Fruit fly (Drosophila melanogaster) whole organism, embryonic: Measurements from ENCODE around the gene Rpp14b.
A peak's percentile ranks its signal among the peaks of the same experiment; 100 is the strongest.

ENCODE experiments used
- ATbp ChIP-seq: fragments of 200-800 bp; sonication (Bioruptor generic); optimal IDR thresholded peaks from 2 replicates; lab custom pipeline; 2017; ENCODE audit warnings: missing biosample characterization, mild to moderate bottlenecking, missing genetic modification characterization, missing genetic modification reagents
- Antp ChIP-seq: fragments of 200-800 bp; sonication (Bioruptor generic); optimal IDR thresholded peaks from 3 replicates; lab custom pipeline; 2016; ENCODE audit warnings: missing biosample characterization, missing genetic modification characterization
- B-H2 ChIP-seq: fragments of 200-800 bp; sonication (Bioruptor generic); optimal IDR thresholded peaks from 2 replicates; lab custom pipeline; 2018; ENCODE audit warnings: missing biosample characterization, mild to moderate bottlenecking, missing genetic modification characterization
- Bdp1 ChIP-seq: fragments of 200-800 bp; sonication (Bioruptor generic); optimal IDR thresholded peaks from 3 replicates; lab custom pipeline; 2016; ENCODE audit warnings: missing biosample characterization, missing genetic modification characterization
- Bgb ChIP-seq: fragments of 200-800 bp; sonication (Bioruptor generic); IDR thresholded peaks from 2 replicates; pipeline ENCODE4 v1.3.6; 2022; ENCODE audit warnings: missing biosample characterization, missing genetic modification characterization; ENCODE audit not compliant: partially characterized antibody
- Blimp-1 ChIP-seq: fragments of 200-800 bp; sonication (Bioruptor generic); optimal IDR thresholded peaks from 3 replicates; lab custom pipeline; 2018; ENCODE audit warnings: missing biosample characterization, missing genetic modification characterization, mild to moderate bottlenecking, moderate library complexity, missing genetic modification reagents
- CG10366 ChIP-seq: fragments of 200-800 bp; sonication (Bioruptor generic); IDR thresholded peaks from 2 replicates; pipeline ENCODE4 v1.3.6; 2022; ENCODE audit warnings: missing biosample characterization, missing genetic modification characterization
- CG10979 ChIP-seq: fragments of 200-800 bp; sonication (Bioruptor generic); optimal IDR thresholded peaks from 2 replicates; lab custom pipeline; 2018; ENCODE audit warnings: missing biosample characterization, mild to moderate bottlenecking, missing genetic modification characterization, moderate library complexity
- CG11696 ChIP-seq: fragments of 200-800 bp; sonication (Bioruptor generic); IDR thresholded peaks from 2 replicates; pipeline ENCODE4 v1.3.6; 2022; ENCODE audit warnings: missing biosample characterization, missing genetic modification characterization
- CG1233 ChIP-seq: fragments of 200-800 bp; sonication (Bioruptor generic); optimal IDR thresholded peaks from 4 replicates; lab custom pipeline; 2018; ENCODE audit warnings: missing biosample characterization, mild to moderate bottlenecking, missing genetic modification characterization
- CG13624 ChIP-seq: fragments of 200-800 bp; sonication (Bioruptor generic); optimal IDR thresholded peaks from 2 replicates; lab custom pipeline; 2016; ENCODE audit warnings: missing biosample characterization, missing genetic modification characterization
- CG14014 ChIP-seq: fragments of 200-800 bp; sonication (Bioruptor generic); IDR thresholded peaks from 2 replicates; pipeline ENCODE4 v1.3.6; 2022; ENCODE audit warnings: missing biosample characterization, missing genetic modification characterization
- CG17361 ChIP-seq: fragments of 200-800 bp; sonication (Bioruptor generic); IDR thresholded peaks from 3 replicates; pipeline ENCODE4 v1.3.6; 2022; ENCODE audit warnings: missing biosample characterization, missing genetic modification characterization
- CG18619 ChIP-seq: fragments of 200-800 bp; sonication (Bioruptor generic); optimal IDR thresholded peaks from 3 replicates; lab custom pipeline; 2017; ENCODE audit warnings: missing biosample characterization, mild to moderate bottlenecking, missing genetic modification characterization
- CG18764 ChIP-seq: fragments of 200-800 bp; sonication (Bioruptor generic); optimal IDR thresholded peaks from 3 replicates; lab custom pipeline; 2016; ENCODE audit warnings: missing biosample characterization, missing genetic modification characterization
- CG2199 ChIP-seq: fragments of 200-800 bp; sonication (Bioruptor generic); IDR thresholded peaks from 3 replicates; pipeline ENCODE4 v1.3.6; 2022; ENCODE audit warnings: missing biosample characterization, missing genetic modification characterization
- CG2712 ChIP-seq: fragments of 200-800 bp; optimal IDR thresholded peaks from 3 replicates; lab custom pipeline; 2019; ENCODE audit warnings: missing biosample characterization, mild to moderate bottlenecking, missing genetic modification characterization, moderate library complexity
- CG30431 ChIP-seq: fragments of 200-800 bp; sonication (Bioruptor generic); optimal IDR thresholded peaks from 2 replicates; lab custom pipeline; 2017; ENCODE audit warnings: missing biosample characterization, missing genetic modification characterization
- CG31224 ChIP-seq: fragments of 200-800 bp; sonication (Bioruptor generic); IDR thresholded peaks from 2 replicates; pipeline ENCODE4 v1.3.6; 2022; ENCODE audit warnings: missing biosample characterization, missing genetic modification characterization
- CG33557 ChIP-seq: fragments of 200-800 bp; sonication (Bioruptor generic); optimal IDR thresholded peaks from 2 replicates; lab custom pipeline; 2019; ENCODE audit warnings: missing biosample characterization, mild to moderate bottlenecking, missing genetic modification characterization, moderate library complexity
- CG3726 ChIP-seq: fragments of 200-800 bp; sonication (Bioruptor generic); IDR thresholded peaks from 3 replicates; pipeline ENCODE4, ENCODE4 v1.3.6; 2022; ENCODE audit warnings: missing biosample characterization, missing genetic modification characterization
- CG4404 ChIP-seq: fragments of 200-800 bp; sonication (Bioruptor generic); IDR thresholded peaks from 2 replicates; pipeline ENCODE4 v1.3.6; 2022; ENCODE audit warnings: missing biosample characterization, missing genetic modification characterization
- CG7963 ChIP-seq: fragments of 200-800 bp; sonication (Bioruptor generic); IDR thresholded peaks from 3 replicates; pipeline ENCODE4 v1.3.6; 2022; ENCODE audit warnings: missing biosample characterization, missing genetic modification characterization; ENCODE audit not compliant: partially characterized antibody
- CG8290 ChIP-seq, 3 experiments: fragments of 200-800 bp; sonication (Bioruptor generic); optimal IDR thresholded peaks; 2 replicates each; lab custom pipeline; 2016 to 2019; ENCODE audit warnings: missing biosample characterization in 3 of 3, missing genetic modification characterization in 3 of 3, mild to moderate bottlenecking in 2 of 3, moderate library complexity in 1 of 3
- Eip74EF ChIP-seq, 2 experiments: fragments of 200-800 bp in 1 of 2; fragments of >200 bp in 1 of 2; sonication (Bioruptor generic) in 1 of 2; optimal IDR thresholded peaks; 2 replicates each; lab custom pipeline; 2017 to 2019; ENCODE audit warnings: missing biosample characterization in 2 of 2, missing genetic modification characterization in 2 of 2, mild to moderate bottlenecking in 1 of 2, moderate library complexity in 1 of 2
- GATAe ChIP-seq: fragments of 200-800 bp; sonication (Bioruptor generic); conservative IDR thresholded peaks from 2 replicates; pipeline ENCODE4 v1.3.6; 2022; ENCODE audit warnings: missing biosample characterization, missing genetic modification characterization
- H2.0 ChIP-seq: fragments of 200-800 bp; sonication (Bioruptor generic); IDR thresholded peaks from 2 replicates; pipeline ENCODE4 v1.3.6; 2022; ENCODE audit warnings: missing biosample characterization, missing genetic modification characterization
- Hmx ChIP-seq: fragments of 200-800 bp; sonication (Bioruptor generic); optimal IDR thresholded peaks from 2 replicates; lab custom pipeline; 2016; ENCODE audit warnings: missing biosample characterization, missing genetic modification characterization
- Lpt ChIP-seq: fragments of >200 bp; optimal IDR thresholded peaks from 2 replicates; lab custom pipeline; 2018; ENCODE audit warnings: missing biosample characterization, missing genetic modification characterization
- Mrtf ChIP-seq: fragments of 200-800 bp; sonication (Bioruptor generic); IDR thresholded peaks from 3 replicates; pipeline ENCODE4 v1.3.6; 2022; ENCODE audit warnings: missing biosample characterization, missing genetic modification characterization
- NC2α ChIP-seq: fragments of 200-800 bp; sonication (Bioruptor generic); optimal IDR thresholded peaks from 2 replicates; lab custom pipeline; 2016; ENCODE audit warnings: missing biosample characterization, missing genetic modification characterization
- Sox100B ChIP-seq: fragments of 200-800 bp; sonication (Bioruptor generic); optimal IDR thresholded peaks from 3 replicates; lab custom pipeline; 2018; ENCODE audit warnings: missing biosample characterization, mild to moderate bottlenecking, missing genetic modification characterization
- Sry-β ChIP-seq: fragments of 200-800 bp; sonication (Bioruptor generic); optimal IDR thresholded peaks from 2 replicates; lab custom pipeline; 2018; ENCODE audit warnings: missing biosample characterization, mild to moderate bottlenecking, missing genetic modification characterization, moderate library complexity
- Vsx1 ChIP-seq: fragments of 200-800 bp; sonication (Bioruptor generic); optimal IDR thresholded peaks from 2 replicates; lab custom pipeline; 2017; ENCODE audit warnings: missing biosample characterization, mild to moderate bottlenecking, missing genetic modification characterization, missing genetic modification reagents
- ap ChIP-seq: fragments of 200-800 bp; sonication (Bioruptor generic); IDR thresholded peaks from 2 replicates; pipeline ENCODE4 v1.3.6; 2022; ENCODE audit warnings: missing biosample characterization, missing genetic modification characterization
- caup ChIP-seq: fragments of 200-800 bp; sonication (Bioruptor generic); optimal IDR thresholded peaks from 3 replicates; lab custom pipeline; 2017; ENCODE audit warnings: missing biosample characterization, mild to moderate bottlenecking, missing genetic modification characterization, moderate library complexity; ENCODE audit not compliant: severe bottlenecking
- cwo ChIP-seq: fragments of 200-800 bp; sonication (Bioruptor generic); optimal IDR thresholded peaks from 3 replicates; lab custom pipeline; 2017; ENCODE audit warnings: missing biosample characterization, missing genetic modification characterization, mild to moderate bottlenecking, moderate library complexity, missing genetic modification reagents
- dmrt11E ChIP-seq: fragments of 200-800 bp; sonication (Bioruptor generic); optimal IDR thresholded peaks from 3 replicates; lab custom pipeline; 2018; ENCODE audit warnings: missing biosample characterization, mild to moderate bottlenecking, missing genetic modification characterization, moderate library complexity
- esg ChIP-seq: fragments of 200-800 bp; sonication (Bioruptor generic); conservative IDR thresholded peaks from 2 replicates; pipeline ENCODE4 v1.3.6; 2022; ENCODE audit warnings: missing biosample characterization, missing genetic modification characterization
- fd3F ChIP-seq: fragments of 200-800 bp; sonication (Bioruptor generic); optimal IDR thresholded peaks from 2 replicates; lab custom pipeline; 2018; ENCODE audit warnings: missing biosample characterization, mild to moderate bottlenecking, missing genetic modification characterization, moderate library complexity
- fru ChIP-seq: fragments of >200 bp; optimal IDR thresholded peaks from 2 replicates; lab custom pipeline; 2017
- gcm2 ChIP-seq: fragments of 200-800 bp; sonication (Bioruptor generic); optimal IDR thresholded peaks from 2 replicates; lab custom pipeline; 2016; ENCODE audit warnings: missing biosample characterization, missing genetic modification characterization
- grn ChIP-seq: fragments of 200-800 bp; sonication (Bioruptor generic); optimal IDR thresholded peaks from 3 replicates; lab custom pipeline; 2017; ENCODE audit warnings: missing biosample characterization, missing genetic modification characterization
- kni ChIP-seq: fragments of 200-800 bp; sonication (Bioruptor generic); optimal IDR thresholded peaks from 3 replicates; lab custom pipeline; 2017; ENCODE audit warnings: mild to moderate bottlenecking, missing biosample characterization, missing genetic modification reagents, missing genetic modification characterization
- pros ChIP-seq: fragments of 200-800 bp; sonication (Bioruptor generic); optimal IDR thresholded peaks from 3 replicates; lab custom pipeline; 2019; ENCODE audit warnings: missing biosample characterization, mild to moderate bottlenecking, missing genetic modification characterization, moderate library complexity
- shn ChIP-seq: fragments of 200-800 bp; sonication (Bioruptor generic); optimal IDR thresholded peaks from 3 replicates; lab custom pipeline; 2016; ENCODE audit warnings: missing biosample characterization, missing genetic modification characterization
- slp2 ChIP-seq: fragments of 200-800 bp; sonication (Bioruptor generic); optimal IDR thresholded peaks from 2 replicates; lab custom pipeline; 2016; ENCODE audit warnings: missing biosample characterization, missing genetic modification characterization
- sr ChIP-seq: fragments of 200-800 bp; sonication (Bioruptor generic); IDR thresholded peaks from 3 replicates; pipeline ENCODE4 v1.3.6; 2022; ENCODE audit warnings: missing biosample characterization, missing genetic modification characterization
- unc-4 ChIP-seq: fragments of 200-800 bp; sonication (Bioruptor generic); IDR thresholded peaks from 2 replicates; pipeline ENCODE4 v1.3.6; 2022; ENCODE audit warnings: missing biosample characterization, missing genetic modification characterization; ENCODE audit not compliant: partially characterized antibody
- vfl ChIP-seq: fragments of 200-800 bp; sonication (Bioruptor generic); optimal IDR thresholded peaks from 2 replicates; lab custom pipeline; 2016; ENCODE audit warnings: missing biosample characterization, missing genetic modification characterization

The Rpp14b gene

dm6 chr3R:30014977-30015514 is 40.7 kb upstream of the Rpp14b start, which contains the start of gene CG7920 (continued):
- peak; percentile 2 for TF ChIP-seq CG8290 (GFP tag; optimal IDR thresholded peaks at IDR 0.05; lab: Kevin White, UChicago)
- peak in 1 of 2 experiments; percentile 46 for TF ChIP-seq CG8290 (tag; optimal IDR thresholded peaks at IDR 0.05; lab: Kevin White, UChicago)
- no peak for TF ChIP-seq grn (GFP tag; lab: Kevin White, UChicago)
- no peak for TF ChIP-seq dmrt11E (tag; lab: Kevin White, UChicago)
- no peak for TF ChIP-seq kni (GFP tag; lab: Kevin White, UChicago)
- TF ChIP-seq cwo (GFP tag; lab: Kevin White, UChicago) = peak; percentile 2
- TF ChIP-seq esg (GFP tag; lab: Robert Waterston, UW) = no peak
- TF ChIP-seq fd3F (GFP tag; lab: Kevin White, UChicago) = no peak
- TF ChIP-seq CG2712 = peak; percentile 6
- TF ChIP-seq Hmx (GFP tag; lab: Kevin White, UChicago) = no peak
- 0 out of 3 replicates have a peak, but pooled peaks have one; percentile 6 for TF ChIP-seq CG3726 (GFP tag; lab: Robert Waterston, UW)
- peak; percentile 52 for TF ChIP-seq caup (GFP tag; lab: Kevin White, UChicago)
- TF ChIP-seq Blimp-1 = no peak
- TF ChIP-seq Sox100B = no peak
- no peak for TF ChIP-seq Lpt (GFP tag; lab: Kevin White, UChicago)
- no peak for TF ChIP-seq gcm2 (GFP tag; lab: Kevin White, UChicago)
- TF ChIP-seq CG4404 (GFP tag; lab: Robert Waterston, UW) = no peak
- TF ChIP-seq ATbp (GFP tag; lab: Kevin White, UChicago) = no peak
- TF ChIP-seq Antp = no peak
- TF ChIP-seq Bgb (GFP tag; lab: Robert Waterston, UW) = peak; percentile 79
- TF ChIP-seq CG14014 = no peak
- no peak for TF ChIP-seq shn
- no peak for TF ChIP-seq H2.0
- no peak for TF ChIP-seq vfl (GFP tag; lab: Kevin White, UChicago)
- TF ChIP-seq CG18619 = no peak
- no peak for TF ChIP-seq fru (lab: Kevin White, UChicago)
- no peak for TF ChIP-seq Sry-β (GFP tag; lab: Kevin White, UChicago)
- TF ChIP-seq GATAe (GFP tag; lab: Robert Waterston, UW) = no peak
- no peak for TF ChIP-seq CG10366 (GFP tag; lab: Robert Waterston, UW)
- TF ChIP-seq CG10979 (tag; lab: Kevin White, UChicago) = peak; percentile 0
- TF ChIP-seq CG1233 = no peak
- TF ChIP-seq CG30431 (GFP tag; lab: Kevin White, UChicago) = no peak
- TF ChIP-seq CG7963 (GFP tag; lab: Robert Waterston, UW) = peak; percentile 30; the same call in 1 of the 3 replicates
- no peak for TF ChIP-seq CG17361
- TF ChIP-seq sr (GFP tag; lab: Robert Waterston, UW) = no peak
- TF ChIP-seq CG18764 (GFP tag; lab: Kevin White, UChicago) = no peak
- no peak for TF ChIP-seq Bdp1 (GFP tag; lab: Kevin White, UChicago)
- no peak for TF ChIP-seq slp2 (GFP tag; lab: Kevin White, UChicago)
- no peak for TF ChIP-seq Mrtf (GFP tag; lab: Robert Waterston, UW)
- no peak for TF ChIP-seq Vsx1
- TF ChIP-seq NC2α = no peak
- TF ChIP-seq ap = no peak
- TF ChIP-seq unc-4 (GFP tag; lab: Robert Waterston, UW) = peak; percentile 83
- TF ChIP-seq pros (GFP tag; lab: Kevin White, UChicago) = no peak
- no peak for TF ChIP-seq CG11696 (GFP tag; lab: Robert Waterston, UW)
- no peak for TF ChIP-seq B-H2
- TF ChIP-seq Eip74EF (GFP tag; optimal IDR thresholded peaks at IDR 0.05; lab: Kevin White, UChicago) = no peak
- no peak for TF ChIP-seq CG31224
- no peak for TF ChIP-seq CG33557 (GFP tag; lab: Kevin White, UChicago)
- TF ChIP-seq CG2199 (GFP tag; lab: Robert Waterston, UW) = no peak
- peak; percentile 79 for TF ChIP-seq CG13624 (GFP tag; lab: Kevin White, UChicago)
